Worm (Caenorhabditis elegans) whole organism, L4/young adult: ENCODE measurements around the gene F14H3.4.

Experiments used
- W03F9.2 ChIP-seq: fragments of 150-350 bp; optimal IDR thresholded peaks from 2 replicates; lab custom pipeline; 2014; ENCODE audit warnings: missing biosample characterization, missing genetic modification characterization
- dao-5 ChIP-seq: sonication (generic microtip); optimal IDR thresholded peaks from 2 replicates; lab custom pipeline; 2016; ENCODE audit warnings: missing genotype, missing genetic modification characterization, moderate library complexity, missing compliant biosample characterization
- him-1 ChIP-seq: sonication (generic microtip); optimal IDR thresholded peaks from 2 replicates; lab custom pipeline; 2016; ENCODE audit warnings: missing genotype, missing genetic modification reagents, missing genetic modification characterization, missing compliant biosample characterization

Gene F14H3.4

ce11 chrV:16055031-16055430 lies at the start of gene F14H3.4:
Gene F14H3.4 (minus strand): TSS chrV:16055072.
- TF ChIP-seq him-1 (no peak), dao-5 (tag; lab: Kevin White, UChicago) (no peak), W03F9.2 (tag; lab: Kevin White, UChicago) (no peak)

DNA sequence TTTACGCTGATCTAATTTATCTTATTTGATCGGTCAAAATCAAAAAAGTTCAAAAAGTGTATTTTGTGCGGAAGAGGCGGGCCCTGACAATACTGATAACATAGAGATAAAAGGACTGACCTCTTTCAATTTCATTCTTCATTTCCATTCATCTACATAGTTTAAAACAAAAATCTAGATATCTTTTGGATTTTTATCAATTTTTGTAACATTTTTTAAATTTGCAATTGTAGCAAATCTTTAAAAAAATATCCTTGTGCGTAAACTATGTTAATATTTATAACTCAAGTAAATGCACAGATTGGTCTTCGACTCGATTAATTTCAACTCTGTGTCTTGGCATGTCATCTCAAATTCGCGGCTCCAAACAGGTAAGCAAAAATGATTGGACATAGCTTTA lies 48.7 kb upstream of the F14H3.4 start, which contains the start of gene argk-1:
Gene argk-1, plus strand, starts transcription at position 301 of the 400 bp plus-strand sequence.
- TF ChIP-seq W03F9.2 (tag; lab: Kevin White, UChicago): no peak
- no peak for TF ChIP-seq him-1
- no peak for TF ChIP-seq dao-5 (tag; lab: Kevin White, UChicago)

DNA sequence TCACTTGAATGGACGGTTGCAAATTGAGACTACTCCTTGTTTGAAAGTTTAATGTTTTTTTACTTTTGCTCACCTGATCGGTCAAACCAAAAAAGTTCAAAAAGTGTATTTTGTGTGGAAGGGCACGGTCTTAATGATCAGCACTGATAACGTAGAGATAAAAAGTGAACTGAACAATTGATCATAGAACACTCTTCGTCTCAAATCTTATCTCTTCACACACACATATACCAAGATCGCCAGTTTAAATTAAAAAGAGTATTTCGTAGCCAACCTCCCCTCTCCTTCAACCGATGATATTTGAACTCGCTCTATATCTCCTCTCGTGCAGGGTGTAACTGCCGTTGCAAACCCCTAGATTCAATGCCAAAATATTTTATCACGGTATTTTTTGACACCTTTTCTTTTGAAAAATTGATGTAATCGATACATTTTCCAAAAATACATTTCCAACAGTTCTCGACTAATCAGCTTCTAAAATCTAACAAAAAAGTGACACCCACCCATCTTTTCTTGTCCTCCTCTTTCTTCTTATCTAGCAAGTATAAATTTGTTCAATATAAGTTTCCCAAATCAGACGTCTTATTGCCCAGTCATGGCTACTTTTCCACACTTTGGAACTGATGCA lies 45.3 kb upstream of the F14H3.4 start, which contains the start of gene cth-1:
Gene cth-1, plus strand, starts transcription at position 578 of the 628 bp plus-strand sequence.
- TF ChIP-seq dao-5 (tag; lab: Kevin White, UChicago): no peak
- no peak for TF ChIP-seq W03F9.2 (tag; lab: Kevin White, UChicago)
- no peak for TF ChIP-seq him-1

DNA sequence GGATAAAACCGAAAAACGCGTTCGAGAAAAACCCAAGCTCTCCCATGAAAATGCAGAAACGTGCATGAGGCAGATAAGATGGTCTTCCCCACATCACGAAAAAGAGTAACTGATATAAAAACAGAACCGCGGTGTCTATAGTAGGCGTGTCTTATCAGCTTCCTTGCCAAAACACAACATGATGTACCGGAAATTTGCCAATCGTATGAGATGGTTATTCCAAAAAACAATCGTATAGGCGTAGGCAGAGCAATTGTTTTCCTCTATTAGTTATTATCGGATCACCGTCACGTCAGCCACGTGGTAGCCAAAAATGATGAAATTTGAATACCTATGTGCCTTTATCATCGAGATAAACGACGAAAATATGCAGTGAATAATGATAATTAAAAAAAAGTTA lies 44.6 kb upstream of the F14H3.4 start, which contains the start of gene str-7:
Gene str-7, minus strand, starts transcription at position 101 of the 400 bp plus-strand sequence.
- no peak for TF ChIP-seq dao-5 (tag; lab: Kevin White, UChicago)

ce11 chrV:16094862-16095261 lies 40.0 kb upstream of the F14H3.4 start:
- TF ChIP-seq W03F9.2 (tag; lab: Kevin White, UChicago) (no peak), dao-5 (tag; lab: Kevin White, UChicago) (no peak), him-1 (no peak)

DNA sequence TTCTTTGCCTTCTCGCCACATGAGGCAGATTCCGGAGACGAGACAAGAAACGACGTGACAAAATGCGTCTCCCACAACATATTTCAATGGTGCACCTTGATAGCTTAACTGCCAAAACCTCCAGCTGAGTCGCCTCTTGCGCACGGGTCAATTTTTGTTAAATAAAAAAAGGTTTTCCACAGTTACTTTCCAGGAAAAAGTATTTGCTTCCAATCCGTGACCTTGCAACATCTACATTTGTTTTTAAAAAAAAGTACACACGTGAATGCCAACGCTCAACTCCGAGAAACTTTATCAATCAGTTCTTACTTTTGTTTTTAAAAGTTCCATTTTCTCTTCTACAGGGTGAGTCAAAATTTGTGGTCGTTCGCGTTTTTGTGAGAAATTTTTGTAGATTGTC lies 39.4 kb upstream of the F14H3.4 start, which contains the start of gene F22B8.7:
Gene F22B8.7, plus strand, starts transcription at position 301 of the 400 bp plus-strand sequence.
- no peak for TF ChIP-seq dao-5 (tag; lab: Kevin White, UChicago)
- TF ChIP-seq him-1: no peak
- no peak for TF ChIP-seq W03F9.2 (tag; lab: Kevin White, UChicago)

DNA sequence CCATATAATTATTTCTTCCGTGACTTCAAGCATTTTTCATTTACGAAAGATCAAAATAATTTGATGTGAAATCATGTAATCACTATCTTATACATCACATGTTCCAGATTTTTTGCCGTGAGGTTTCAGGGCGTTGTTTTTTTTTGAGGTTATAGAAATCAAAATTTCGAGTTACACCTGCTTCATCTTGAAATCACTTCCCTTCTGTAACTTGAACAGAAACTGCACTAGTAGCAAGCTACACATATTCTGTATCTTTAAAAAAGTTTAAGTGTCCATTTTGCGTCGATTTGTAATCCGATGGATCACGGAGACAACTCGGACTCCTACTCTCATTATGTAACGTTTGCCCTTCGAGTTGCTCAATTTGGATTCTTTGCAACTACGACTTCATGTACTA lies 35.8 kb upstream of the F14H3.4 start, which contains the start of gene F22B8.3:
Gene F22B8.3, plus strand, starts transcription at position 301 of the 400 bp plus-strand sequence.
- TF ChIP-seq dao-5 (tag; lab: Kevin White, UChicago) (no peak), him-1 (no peak), W03F9.2 (tag; lab: Kevin White, UChicago) (no peak)

ce11 chrV:16080678-16081077 lies 25.8 kb upstream of the F14H3.4 start:
- TF ChIP-seq W03F9.2 (tag; lab: Kevin White, UChicago) (no peak), dao-5 (tag; lab: Kevin White, UChicago) (no peak), him-1 (no peak)

DNA sequence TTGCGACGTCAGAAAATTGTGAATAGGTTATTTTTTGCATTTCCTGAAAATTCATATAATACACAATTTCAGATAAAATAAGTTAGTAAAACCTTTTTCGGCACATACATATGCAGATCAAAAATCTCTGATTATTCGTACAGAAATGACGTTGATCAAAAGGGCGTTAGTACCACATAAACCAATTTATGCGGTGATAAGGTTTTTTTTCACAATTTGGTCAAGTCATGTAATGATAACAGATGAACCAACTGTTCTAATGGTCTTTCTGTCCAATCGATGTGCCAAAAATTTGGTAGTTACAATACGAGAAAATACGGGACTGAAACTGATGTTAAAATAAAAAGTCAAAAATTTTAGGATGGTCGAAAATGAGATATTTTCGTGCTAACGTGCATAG lies 25.2 kb upstream of the F14H3.4 start:
- TF ChIP-seq him-1 (no peak), dao-5 (tag; lab: Kevin White, UChicago) (no peak), W03F9.2 (tag; lab: Kevin White, UChicago) (no peak)

DNA sequence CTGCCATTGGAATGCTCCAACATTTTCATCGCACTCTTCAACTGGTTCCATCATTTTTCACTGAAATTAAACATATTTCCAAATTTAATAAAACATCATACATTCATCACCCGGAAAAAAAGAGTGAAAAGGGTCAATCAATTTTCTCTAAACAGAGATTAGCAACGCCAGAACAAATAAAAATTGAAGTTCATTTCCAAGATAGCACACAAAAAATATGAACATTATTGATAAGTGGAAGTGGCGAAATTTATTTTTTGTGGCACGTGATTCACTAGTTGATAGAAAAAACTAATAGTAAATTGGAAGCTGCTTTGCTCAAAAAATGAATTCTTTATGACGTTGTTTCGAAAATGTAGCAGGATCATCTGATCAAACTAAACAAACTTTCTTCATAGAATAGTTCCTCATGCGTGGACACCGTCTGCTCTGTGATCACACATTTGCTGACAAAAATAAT lies 20.4 kb upstream of the F14H3.4 start, which contains the start of the genes F14H3.12 and srj-29:
Gene F14H3.12, minus strand, starts transcription at position 74 of the 460 bp plus-strand sequence.
Gene srj-29, plus strand, starts transcription at position 410 of the 460 bp plus-strand sequence.
- TF ChIP-seq dao-5 (tag; lab: Kevin White, UChicago): no peak
- TF ChIP-seq him-1: no peak
- no peak for TF ChIP-seq W03F9.2 (tag; lab: Kevin White, UChicago)

ce11 chrV:16073856-16074255 lies 19.0 kb upstream of the F14H3.4 start, which contains the start of gene srj-10:
Gene srj-10 (minus strand): TSS chrV:16073956.
- TF ChIP-seq dao-5 (tag; lab: Kevin White, UChicago) (no peak), him-1 (no peak)

DNA sequence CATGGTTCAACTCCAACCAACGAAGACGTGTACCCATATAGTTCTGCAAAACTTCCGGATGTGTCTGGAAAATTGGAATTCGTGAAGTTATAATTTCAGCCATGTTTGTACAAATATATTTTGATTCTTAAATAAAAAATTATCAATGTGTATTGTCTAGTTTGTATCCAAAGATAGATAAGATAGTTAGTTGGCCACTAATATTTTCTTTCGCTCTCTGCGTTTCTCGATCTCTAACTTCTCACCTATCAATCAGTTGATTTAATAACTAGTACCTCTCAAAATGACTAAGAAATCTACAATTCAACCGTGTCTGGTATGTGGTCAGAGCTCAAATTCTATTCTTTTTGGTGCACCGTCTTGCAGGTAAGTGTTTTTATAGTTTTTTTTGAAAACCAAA lies 16.3 kb upstream of the F14H3.4 start, which contains the start of gene nhr-176:
Gene nhr-176, plus strand, starts transcription at position 159 of the 400 bp plus-strand sequence.
- TF ChIP-seq him-1: no peak
- TF ChIP-seq dao-5 (tag; lab: Kevin White, UChicago): no peak
- TF ChIP-seq W03F9.2 (tag; lab: Kevin White, UChicago): no peak

DNA sequence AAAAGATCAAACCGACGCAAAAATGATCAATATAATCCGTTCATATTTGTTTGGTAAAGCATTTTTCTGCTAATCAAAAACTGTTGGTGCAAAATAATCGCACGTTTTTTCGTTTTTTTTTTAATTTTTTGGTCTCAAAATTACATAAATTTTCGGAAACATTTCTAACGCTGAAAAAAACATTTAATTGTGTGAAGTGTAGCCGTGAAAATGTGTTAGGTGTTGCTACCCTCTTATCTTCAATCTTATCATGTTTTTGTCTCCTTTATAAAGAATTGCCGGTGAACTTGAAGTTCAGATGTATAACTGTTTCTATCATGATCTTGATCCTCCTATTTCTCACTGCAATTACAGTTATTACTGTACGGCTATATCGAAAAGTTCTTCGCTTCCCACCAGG lies 14.1 kb upstream of the F14H3.4 start, which contains the start of gene cyp-35D1:
Gene cyp-35D1, plus strand, starts transcription at position 301 of the 400 bp plus-strand sequence.
- TF ChIP-seq him-1: no peak
- no peak for TF ChIP-seq W03F9.2 (tag; lab: Kevin White, UChicago)
- no peak for TF ChIP-seq dao-5 (tag; lab: Kevin White, UChicago)

- TF ChIP-seq him-1 (no peak), dao-5 (tag; lab: Kevin White, UChicago) (no peak), W03F9.2 (tag; lab: Kevin White, UChicago) (no peak)
These were observed 7.9 kb upstream of the F14H3.4 start, which contains the start of gene F14H3.14 for ce11 chrV:16062788-16063187. Gene F14H3.14 (minus strand): TSS chrV:16062888.
